Worm (Caenorhabditis elegans) whole organism, L4/young adult: ENCODE data around the gene nhr-202.

ENCODE experiments used
- W03F9.2 ChIP-seq: fragments of 150-350 bp; optimal IDR thresholded peaks from 2 replicates; lab custom pipeline; 2014; ENCODE audit warnings: missing biosample characterization, missing genetic modification characterization
- dao-5 ChIP-seq: sonication (generic microtip); optimal IDR thresholded peaks from 2 replicates; lab custom pipeline; 2016; ENCODE audit warnings: missing genotype, missing genetic modification characterization, moderate library complexity, missing compliant biosample characterization

- no peak for TF ChIP-seq dao-5 (tag; lab: Kevin White, UChicago)
- no peak for TF ChIP-seq W03F9.2 (tag; lab: Kevin White, UChicago)
Observed at ce11 chrV:479046-479445, 16.7 kb downstream of the nhr-202 start.
